Fruit fly (Drosophila melanogaster) whole organism, embryonic: ENCODE data around the gene eIF4E6.

Source experiments
- Adf1 ChIP-seq: fragments of 200-800 bp; sonication (Bioruptor generic); IDR thresholded peaks from 2 replicates; pipeline ENCODE4 v1.3.6; 2022; ENCODE audit warnings: missing biosample characterization, missing genetic modification characterization
- Atf-2 ChIP-seq: fragments of 200-800 bp; sonication (Bioruptor generic); optimal IDR thresholded peaks from 2 replicates; lab custom pipeline; 2016; ENCODE audit warnings: missing biosample characterization, missing genetic modification characterization
- CG10654 ChIP-seq: fragments of 200-800 bp; sonication (Bioruptor generic); optimal IDR thresholded peaks from 2 replicates; lab custom pipeline; 2016; ENCODE audit warnings: missing biosample characterization, missing genetic modification characterization
- CG12942 ChIP-seq: fragments of 200-800 bp; sonication (Bioruptor generic); optimal IDR thresholded peaks from 3 replicates; lab custom pipeline; 2016; ENCODE audit warnings: missing biosample characterization, missing genetic modification characterization
- CG14014 ChIP-seq: fragments of 200-800 bp; sonication (Bioruptor generic); IDR thresholded peaks from 2 replicates; pipeline ENCODE4 v1.3.6; 2022; ENCODE audit warnings: missing biosample characterization, missing genetic modification characterization
- CG18262 ChIP-seq: fragments of 200-800 bp; optimal IDR thresholded peaks from 3 replicates; lab custom pipeline; 2019; ENCODE audit warnings: missing biosample characterization, mild to moderate bottlenecking, missing genetic modification characterization, moderate library complexity
- CG18476 ChIP-seq: fragments of 200-800 bp; sonication (Bioruptor generic); optimal IDR thresholded peaks from 2 replicates; lab custom pipeline; 2016; ENCODE audit warnings: missing biosample characterization, mild to moderate bottlenecking, missing genetic modification characterization
- CG2129 ChIP-seq: fragments of 200-800 bp; sonication (Bioruptor generic); IDR thresholded peaks from 2 replicates; pipeline ENCODE4 v1.3.6; 2022; ENCODE audit warnings: missing biosample characterization, missing genetic modification characterization; ENCODE audit not compliant: partially characterized antibody
- CG2678 ChIP-seq: fragments of 200-800 bp; sonication (Bioruptor generic); optimal IDR thresholded peaks from 3 replicates; lab custom pipeline; 2019; ENCODE audit warnings: missing biosample characterization, mild to moderate bottlenecking, missing genetic modification characterization, moderate library complexity
- CG2712 ChIP-seq: fragments of 200-800 bp; optimal IDR thresholded peaks from 3 replicates; lab custom pipeline; 2019; ENCODE audit warnings: missing biosample characterization, mild to moderate bottlenecking, missing genetic modification characterization, moderate library complexity
- CG34422 ChIP-seq: fragments of 200-800 bp; sonication (Bioruptor generic); IDR thresholded peaks from 3 replicates; pipeline ENCODE4 v1.3.6; 2022; ENCODE audit warnings: missing biosample characterization, missing genetic modification characterization
- CG4328 ChIP-seq: fragments of 200-800 bp; sonication (Bioruptor generic); optimal IDR thresholded peaks from 3 replicates; lab custom pipeline; 2017; ENCODE audit warnings: missing biosample characterization, missing genetic modification reagents, missing genetic modification characterization
- CG43689 ChIP-seq: fragments of 200-800 bp; sonication (Bioruptor generic); IDR thresholded peaks from 2 replicates; pipeline ENCODE4 v1.3.6; 2022; ENCODE audit warnings: missing biosample characterization, missing genetic modification characterization
- CG4707 ChIP-seq: fragments of 200-800 bp; sonication (Bioruptor generic); optimal IDR thresholded peaks from 2 replicates; lab custom pipeline; 2018; ENCODE audit warnings: missing biosample characterization, mild to moderate bottlenecking, missing genetic modification characterization, moderate library complexity
- CG8089 ChIP-seq: fragments of 200-800 bp; sonication (Bioruptor generic); optimal IDR thresholded peaks from 3 replicates; lab custom pipeline; 2016; ENCODE audit warnings: missing biosample characterization, missing genetic modification characterization
- CG8388 ChIP-seq: fragments of 200-800 bp; sonication (Bioruptor generic); optimal IDR thresholded peaks from 2 replicates; lab custom pipeline; 2019; ENCODE audit warnings: missing biosample characterization, mild to moderate bottlenecking, missing genetic modification characterization, moderate library complexity
- CG8944 ChIP-seq: fragments of 200-800 bp; sonication (Bioruptor generic); optimal IDR thresholded peaks from 3 replicates; lab custom pipeline; 2016; ENCODE audit warnings: missing biosample characterization, missing genetic modification characterization
- CG9215 ChIP-seq: fragments of 200-800 bp; sonication (Bioruptor generic); IDR thresholded peaks from 2 replicates; pipeline ENCODE4 v1.3.6; 2022; ENCODE audit warnings: missing biosample characterization, missing genetic modification characterization
- Chrac-16 ChIP-seq: fragments of 200-800 bp; sonication (Bioruptor generic); optimal IDR thresholded peaks from 3 replicates; lab custom pipeline; 2016; ENCODE audit warnings: missing biosample characterization, missing genetic modification characterization
- Dad ChIP-seq: fragments of 200-800 bp; sonication (Bioruptor generic); optimal IDR thresholded peaks from 3 replicates; lab custom pipeline; 2016; ENCODE audit warnings: missing biosample characterization, missing genetic modification characterization
- Dbx ChIP-seq: fragments of 200-800 bp; sonication (Bioruptor generic); IDR thresholded peaks from 3 replicates; pipeline ENCODE4 v1.3.6; 2022; ENCODE audit warnings: missing biosample characterization, missing genetic modification characterization
- Ets97D ChIP-seq: fragments of 200-800 bp; sonication (Bioruptor generic); optimal IDR thresholded peaks from 3 replicates; lab custom pipeline; 2016; ENCODE audit warnings: missing biosample characterization, missing genetic modification characterization
- HHEX ChIP-seq: fragments of 200-800 bp; sonication (Bioruptor generic); optimal IDR thresholded peaks from 3 replicates; lab custom pipeline; 2017; ENCODE audit warnings: missing biosample characterization, mild to moderate bottlenecking, missing genetic modification characterization, missing genetic modification reagents
- HmgD ChIP-seq: fragments of 200-800 bp; sonication (Bioruptor generic); optimal IDR thresholded peaks from 3 replicates; lab custom pipeline; 2016; ENCODE audit warnings: missing biosample characterization, missing genetic modification characterization
- Jarid2 ChIP-seq: fragments of 200-800 bp; sonication (Bioruptor generic); optimal IDR thresholded peaks from 3 replicates; lab custom pipeline; 2017; ENCODE audit warnings: mild to moderate bottlenecking, missing biosample characterization, missing genetic modification reagents, missing genetic modification characterization
- MBD-R2 ChIP-seq: fragments of 200-800 bp; sonication (Bioruptor generic); IDR thresholded peaks from 2 replicates; pipeline ENCODE4 v1.3.6; 2022; ENCODE audit warnings: missing biosample characterization, missing genetic modification characterization
- Max ChIP-seq: fragments of 200-800 bp; sonication (Bioruptor generic); optimal IDR thresholded peaks from 2 replicates; lab custom pipeline; 2016; ENCODE audit warnings: missing biosample characterization, mild to moderate bottlenecking, missing genetic modification characterization
- NC2β ChIP-seq: fragments of 200-800 bp; sonication (Bioruptor generic); optimal IDR thresholded peaks from 2 replicates; lab custom pipeline; 2016; ENCODE audit warnings: missing biosample characterization, missing genetic modification characterization
- Oli ChIP-seq: fragments of 200-800 bp; sonication (Bioruptor generic); optimal IDR thresholded peaks from 2 replicates; lab custom pipeline; 2018; ENCODE audit warnings: missing biosample characterization, mild to moderate bottlenecking, missing genetic modification characterization, moderate library complexity
- Poxn ChIP-seq: fragments of 200-800 bp; sonication (Bioruptor generic); IDR thresholded peaks from 2 replicates; pipeline ENCODE4 v1.3.6; 2022; ENCODE audit warnings: missing biosample characterization, missing genetic modification characterization
- Sry-δ ChIP-seq: fragments of 200-800 bp; sonication (Bioruptor generic); optimal IDR thresholded peaks from 2 replicates; lab custom pipeline; 2016; ENCODE audit warnings: missing biosample characterization, missing genetic modification characterization
- YL-1 ChIP-seq: fragments of 200-800 bp; sonication (Bioruptor generic); optimal IDR thresholded peaks from 3 replicates; lab custom pipeline; 2017; ENCODE audit warnings: missing biosample characterization, mild to moderate bottlenecking, missing genetic modification characterization
- ara ChIP-seq: fragments of 200-800 bp; sonication (Bioruptor generic); IDR thresholded peaks from 2 replicates; pipeline ENCODE4 v1.3.6; 2022; ENCODE audit warnings: missing biosample characterization, missing genetic modification characterization
- bowl ChIP-seq: fragments of 200-800 bp; sonication (Bioruptor generic); IDR thresholded peaks from 2 replicates; pipeline ENCODE4 v1.3.6; 2022; ENCODE audit warnings: missing biosample characterization, missing genetic modification characterization
- dmrt11E ChIP-seq: fragments of 200-800 bp; sonication (Bioruptor generic); optimal IDR thresholded peaks from 3 replicates; lab custom pipeline; 2018; ENCODE audit warnings: missing biosample characterization, mild to moderate bottlenecking, missing genetic modification characterization, moderate library complexity
- emc ChIP-seq: fragments of 200-800 bp; sonication (Bioruptor generic); optimal IDR thresholded peaks from 2 replicates; lab custom pipeline; 2016; ENCODE audit warnings: missing biosample characterization, missing genetic modification characterization
- kah ChIP-seq: fragments of 200-800 bp; sonication (Bioruptor generic); optimal IDR thresholded peaks from 2 replicates; lab custom pipeline; 2018; ENCODE audit warnings: missing biosample characterization, mild to moderate bottlenecking, missing genetic modification characterization
- knrl ChIP-seq: fragments of 200-800 bp; sonication (Bioruptor generic); IDR thresholded peaks from 3 replicates; pipeline ENCODE4 v1.3.6; 2022; ENCODE audit warnings: missing biosample characterization, missing genetic modification characterization; ENCODE audit not compliant: partially characterized antibody
- odd ChIP-seq: fragments of 200-800 bp; sonication (Bioruptor generic); optimal IDR thresholded peaks from 2 replicates; lab custom pipeline; 2017; ENCODE audit warnings: missing biosample characterization, mild to moderate bottlenecking, missing genetic modification characterization
- pfk ChIP-seq: fragments of 200-800 bp; sonication (Bioruptor generic); optimal IDR thresholded peaks from 2 replicates; lab custom pipeline; 2018; ENCODE audit warnings: missing biosample characterization, mild to moderate bottlenecking, missing genetic modification characterization, moderate library complexity
- pnt ChIP-seq: fragments of 200-800 bp; sonication (Bioruptor generic); optimal IDR thresholded peaks from 3 replicates; lab custom pipeline; 2016; ENCODE audit warnings: missing biosample characterization, missing genetic modification characterization
- pros ChIP-seq: fragments of 200-800 bp; sonication (Bioruptor generic); optimal IDR thresholded peaks from 3 replicates; lab custom pipeline; 2019; ENCODE audit warnings: missing biosample characterization, mild to moderate bottlenecking, missing genetic modification characterization, moderate library complexity
- pum ChIP-seq: fragments of 200-800 bp; sonication (Bioruptor generic); optimal IDR thresholded peaks from 2 replicates; lab custom pipeline; 2016; ENCODE audit warnings: missing biosample characterization, missing genetic modification characterization
- ranshi ChIP-seq: fragments of 200-800 bp; sonication (Bioruptor generic); IDR thresholded peaks from 2 replicates; pipeline ENCODE4 v1.3.6; 2022; ENCODE audit warnings: missing biosample characterization, missing genetic modification characterization
- scrt ChIP-seq: fragments of 200-800 bp; sonication (Bioruptor generic); optimal IDR thresholded peaks from 2 replicates; lab custom pipeline; 2018; ENCODE audit warnings: missing biosample characterization, mild to moderate bottlenecking, missing genetic modification characterization, moderate library complexity
- sens-2 ChIP-seq: fragments of 200-800 bp; sonication (Bioruptor generic); IDR thresholded peaks from 2 replicates; pipeline ENCODE4 v1.3.6; 2022; ENCODE audit warnings: missing biosample characterization, missing genetic modification characterization
- slbo ChIP-seq: fragments of 200-800 bp; sonication (Bioruptor generic); IDR thresholded peaks from 2 replicates; pipeline ENCODE4 v1.3.6; 2022; ENCODE audit warnings: missing biosample characterization, missing genetic modification characterization
- trem ChIP-seq: fragments of 200-800 bp; optimal IDR thresholded peaks from 3 replicates; lab custom pipeline; 2019; ENCODE audit warnings: missing biosample characterization, mild to moderate bottlenecking, missing genetic modification characterization, moderate library complexity
- wor ChIP-seq: fragments of 200-800 bp; sonication (Bioruptor generic); IDR thresholded peaks from 2 replicates; pipeline ENCODE4 v1.3.6; 2022; ENCODE audit warnings: missing biosample characterization, missing genetic modification characterization
- zen ChIP-seq: fragments of 200-800 bp; sonication (Bioruptor generic); optimal IDR thresholded peaks from 3 replicates; lab custom pipeline; 2018; ENCODE audit warnings: missing biosample characterization, mild to moderate bottlenecking, missing genetic modification characterization, moderate library complexity

Gene eIF4E6

dm6 chr3R:29033909-29034629 lies 7.1 kb upstream of the eIF4E6 start, which contains the start of the genes beta4GalNAcTB and Cpsf100 (continued):
- TF ChIP-seq Max (GFP tag; lab: Kevin White, UChicago) (peak; percentile 78), CG4707 (no peak), YL-1 (no peak), odd (no peak), Sry-δ (GFP tag; lab: Kevin White, UChicago) (peak; percentile 8), pros (no peak), ranshi (peak; percentile 56; the same call in 1 of the 2 replicates), scrt (GFP tag; lab: Kevin White, UChicago) (peak; percentile 44), bowl (no peak), CG18476 (GFP tag; lab: Kevin White, UChicago) (peak; percentile 78), CG18262 (tag; lab: Kevin White, UChicago) (peak; percentile 83), Dad (GFP tag; lab: Kevin White, UChicago) (peak; percentile 21), CG8944 (peak; percentile 35), wor (GFP tag; lab: Robert Waterston, UW) (peak; percentile 21; the same call in 1 of the 2 replicates), MBD-R2 (GFP tag; lab: Robert Waterston, UW) (peak; percentile 89), Ets97D (GFP tag; lab: Kevin White, UChicago) (peak; percentile 35), zen (peak; percentile 56), CG34422 (GFP tag; lab: Robert Waterston, UW) (peak; percentile 70), HHEX (GFP tag; lab: Kevin White, UChicago) (peak; percentile 75), CG10654 (GFP tag; lab: Kevin White, UChicago) (peak; percentile 71), Jarid2 (GFP tag; lab: Kevin White, UChicago) (peak; percentile 11), pum (GFP tag; lab: Kevin White, UChicago) (peak; percentile 65), knrl (GFP tag; lab: Robert Waterston, UW) (no peak), CG43689 (GFP tag; lab: Robert Waterston, UW) (no peak), Poxn (GFP tag; lab: Robert Waterston, UW) (0 out of 2 replicates have a peak, but pooled peaks have one; percentile 25), CG2678 (tag; lab: Kevin White, UChicago) (peak; percentile 83), Oli (tag; lab: Kevin White, UChicago) (peak; percentile 78), CG2129 (no peak), sens-2 (GFP tag; lab: Robert Waterston, UW) (no peak), Atf-2 (GFP tag; lab: Kevin White, UChicago) (peak; percentile 58), CG9215 (GFP tag; lab: Robert Waterston, UW) (peak; percentile 70), slbo (GFP tag; lab: Robert Waterston, UW) (peak; percentile 87), NC2β (GFP tag; lab: Kevin White, UChicago) (peak; percentile 27), CG2712 (tag; lab: Kevin White, UChicago) (peak; percentile 80), emc (GFP tag; lab: Kevin White, UChicago) (no peak), Dbx (GFP tag; lab: Robert Waterston, UW) (peak; percentile 34), CG14014 (GFP tag; lab: Robert Waterston, UW) (peak; percentile 49; the same call in 1 of the 2 replicates), pnt (GFP tag; lab: Kevin White, UChicago) (peak; percentile 62), Chrac-16 (GFP tag; lab: Kevin White, UChicago) (peak; percentile 74), ara (GFP tag; lab: Robert Waterston, UW) (peak; percentile 46; the same call in 1 of the 2 replicates), CG8089 (GFP tag; lab: Kevin White, UChicago) (peak; percentile 57), kah (GFP tag; lab: Kevin White, UChicago) (peak; percentile 6), CG8388 (GFP tag; lab: Kevin White, UChicago) (peak; percentile 65), trem (tag; lab: Kevin White, UChicago) (peak; percentile 54), CG12942 (GFP tag; lab: Kevin White, UChicago) (peak; percentile 66), pfk (GFP tag; lab: Kevin White, UChicago) (no peak), HmgD (GFP tag; lab: Kevin White, UChicago) (no peak), dmrt11E (peak; percentile 72), Adf1 (no peak; the same call in 1 of the 2 replicates), CG4328 (GFP tag; lab: Kevin White, UChicago) (peak; percentile 32)
